Worm (Caenorhabditis elegans) whole organism, mixed stage, embryonic: ENCODE results near the gene Y44A6D.7.
A peak's percentile ranks its signal among the peaks of the same experiment; 100 is the strongest.

Experiments used
- M03D4.4 ChIP-seq: sonication (generic microtip); optimal IDR thresholded peaks from 2 replicates; lab custom pipeline; 2017; ENCODE audit warnings: mild to moderate bottlenecking, missing genetic modification characterization, missing compliant biosample characterization
- blmp-1 ChIP-seq: fragments of 150-350 bp; optimal IDR thresholded peaks from 2 replicates; lab custom pipeline; 2014; ENCODE audit warnings: missing biosample characterization, missing genetic modification characterization
- ceh-43 ChIP-seq: fragments of 200-800 bp; sonication (Bioruptor generic); optimal IDR thresholded peaks from 2 replicates; lab custom pipeline; 2018; ENCODE audit warnings: mild to moderate bottlenecking, missing genetic modification characterization, moderate library complexity, missing compliant biosample characterization
- ceh-83 ChIP-seq: fragments of 200-800 bp; sonication (Bioruptor generic); optimal IDR thresholded peaks from 2 replicates; lab custom pipeline; 2018; ENCODE audit warnings: mild to moderate bottlenecking, missing genetic modification characterization, missing compliant biosample characterization
- ces-1 ChIP-seq: fragments of 150-350 bp; optimal IDR thresholded peaks from 2 replicates; lab custom pipeline; 2014; ENCODE audit warnings: missing biosample characterization, missing genetic modification reagents, missing genetic modification characterization
- drap-1 ChIP-seq: fragments of 200-800 bp; sonication (Bioruptor generic); optimal IDR thresholded peaks from 3 replicates; lab custom pipeline; 2018; ENCODE audit warnings: mild to moderate bottlenecking, missing genetic modification characterization, missing compliant biosample characterization
- elt-1 ChIP-seq: sonication (generic microtip); optimal IDR thresholded peaks from 2 replicates; lab custom pipeline; 2017; ENCODE audit warnings: missing genetic modification characterization, mild to moderate bottlenecking, missing compliant biosample characterization, antibody characterized with exemption, moderate library complexity, borderline replicate concordance; ENCODE audit not compliant: insufficient read depth
- elt-3 ChIP-seq: fragments of 150-350 bp; optimal IDR thresholded peaks from 2 replicates; lab custom pipeline; 2014; ENCODE audit warnings: missing biosample characterization, missing genetic modification characterization
- flh-1 ChIP-seq: fragments of 200-800 bp; sonication (Bioruptor generic); optimal IDR thresholded peaks from 2 replicates; lab custom pipeline; 2018; ENCODE audit warnings: mild to moderate bottlenecking, missing genetic modification characterization, moderate library complexity, missing compliant biosample characterization
- ham-2 ChIP-seq: fragments of 200-800 bp; sonication (Bioruptor generic); optimal IDR thresholded peaks from 2 replicates; lab custom pipeline; 2018; ENCODE audit warnings: mild to moderate bottlenecking, missing genetic modification characterization, missing compliant biosample characterization
- hlh-1 ChIP-seq: fragments of 150-350 bp; optimal IDR thresholded peaks from 2 replicates; lab custom pipeline; 2014; ENCODE audit warnings: missing biosample characterization, missing genetic modification reagents, missing genetic modification characterization
- lin-13 ChIP-seq: fragments of 150-350 bp; optimal IDR thresholded peaks from 2 replicates; lab custom pipeline; 2014; ENCODE audit warnings: missing biosample characterization, missing genetic modification characterization
- mab-5 ChIP-seq: fragments of 150-350 bp; optimal IDR thresholded peaks from 2 replicates; lab custom pipeline; 2014; ENCODE audit warnings: missing biosample characterization, missing genetic modification characterization
- mep-1 ChIP-seq: fragments of 150-350 bp; optimal IDR thresholded peaks from 2 replicates; lab custom pipeline; 2017; ENCODE audit warnings: missing biosample characterization, missing genetic modification reagents, missing genetic modification characterization, inconsistent platforms
- mls-2 ChIP-seq: sonication (generic microtip); optimal IDR thresholded peaks from 2 replicates; lab custom pipeline; 2016; ENCODE audit warnings: mild to moderate bottlenecking, missing genetic modification characterization, moderate library complexity, missing compliant biosample characterization
- nhr-12 ChIP-seq: fragments of 150-350 bp; optimal IDR thresholded peaks from 2 replicates; lab custom pipeline; 2014; ENCODE audit warnings: missing biosample characterization, missing genetic modification characterization
- nhr-2 ChIP-seq: fragments of 150-350 bp; optimal IDR thresholded peaks from 2 replicates; lab custom pipeline; 2014; ENCODE audit warnings: missing biosample characterization, missing genetic modification characterization
- nhr-237 ChIP-seq: fragments of 150-350 bp; optimal IDR thresholded peaks from 2 replicates; lab custom pipeline; 2014; ENCODE audit warnings: missing biosample characterization, missing genetic modification characterization
- nhr-28 ChIP-seq: fragments of 150-350 bp; optimal IDR thresholded peaks from 2 replicates; lab custom pipeline; 2014; ENCODE audit warnings: missing biosample characterization, missing genetic modification characterization
- pha-4 ChIP-seq: fragments of 150-350 bp; optimal IDR thresholded peaks from 2 replicates; lab custom pipeline; 2018; ENCODE audit warnings: missing biosample characterization, missing genetic modification reagents, missing genetic modification characterization
- sem-2 ChIP-seq: fragments of 200-800 bp; sonication (Bioruptor generic); optimal IDR thresholded peaks from 2 replicates; lab custom pipeline; 2018; ENCODE audit warnings: mild to moderate bottlenecking, missing genetic modification characterization, missing compliant biosample characterization
- snpc-4 ChIP-seq: fragments of 150-350 bp; optimal IDR thresholded peaks from 2 replicates; lab custom pipeline; 2014; ENCODE audit warnings: missing biosample characterization, missing genetic modification characterization
- sptf-1 ChIP-seq: sonication (generic microtip); optimal IDR thresholded peaks from 2 replicates; lab custom pipeline; 2017; ENCODE audit warnings: mild to moderate bottlenecking, missing genetic modification characterization, moderate library complexity, missing compliant biosample characterization
- tbx-8 ChIP-seq: fragments of 200-800 bp; sonication (Bioruptor generic); optimal IDR thresholded peaks from 2 replicates; lab custom pipeline; 2018; ENCODE audit warnings: mild to moderate bottlenecking, missing genetic modification characterization, moderate library complexity, missing compliant biosample characterization
- unc-120 ChIP-seq: sonication (generic microtip); optimal IDR thresholded peaks from 2 replicates; lab custom pipeline; 2017; ENCODE audit warnings: missing genetic modification characterization, missing compliant biosample characterization; ENCODE audit not compliant: poor library complexity, severe bottlenecking
- unc-39 ChIP-seq: fragments of 150-350 bp; optimal IDR thresholded peaks from 2 replicates; lab custom pipeline; 2014; ENCODE audit warnings: missing biosample characterization, missing genetic modification characterization
- unc-62 ChIP-seq: fragments of 150-350 bp; optimal IDR thresholded peaks from 2 replicates; lab custom pipeline; 2014; ENCODE audit warnings: missing biosample characterization, missing genetic modification reagents, missing genetic modification characterization
- zip-8 ChIP-seq: fragments of 150-350 bp; optimal IDR thresholded peaks from 2 replicates; lab custom pipeline; 2014; ENCODE audit warnings: missing biosample characterization, missing genetic modification characterization

Y44A6D.7 gene

ce11 chrV:20790616-20791015 is 23.9 kb upstream of the Y44A6D.7 start:
- TF ChIP-seq elt-1 (tag; lab: Kevin White, UChicago), result no peak
- TF ChIP-seq lin-13 (tag; lab: Kevin White, UChicago), result no peak
- TF ChIP-seq sptf-1 (tag; lab: Kevin White, UChicago), result no peak
- TF ChIP-seq elt-3, result no peak
- no peak for TF ChIP-seq unc-39
- TF ChIP-seq ceh-83 (GFP tag; lab: Kevin White, UChicago), result no peak
- no peak for TF ChIP-seq pha-4 (tag; lab: Kevin White, UChicago)
- no peak for TF ChIP-seq ces-1 (GFP tag; lab: Kevin White, UChicago)
- no peak for TF ChIP-seq tbx-8
- no peak for TF ChIP-seq nhr-237 (tag; lab: Kevin White, UChicago)
- no peak for TF ChIP-seq zip-8 (tag; lab: Kevin White, UChicago)
- no peak for TF ChIP-seq nhr-2 (tag; lab: Kevin White, UChicago)
- no peak for TF ChIP-seq nhr-12 (tag; lab: Kevin White, UChicago)
- TF ChIP-seq snpc-4 (tag; lab: Kevin White, UChicago), result no peak
- no peak for TF ChIP-seq nhr-28 (tag; lab: Kevin White, UChicago)
- TF ChIP-seq flh-1, result no peak

ce11 chrV:20792371-20792890 is 22.1 kb upstream of the Y44A6D.7 start, which contains the start of gene Y44A6D.3:
Y44A6D.3 (minus strand) TSS chrV:20792421.
- no peak for TF ChIP-seq elt-1 (tag; lab: Kevin White, UChicago)
- no peak for TF ChIP-seq ceh-43
- TF ChIP-seq mep-1 (tag; lab: Kevin White, UChicago), result no peak
- no peak for TF ChIP-seq pha-4 (tag; lab: Kevin White, UChicago)
- no peak for TF ChIP-seq nhr-12 (tag; lab: Kevin White, UChicago)
- no peak for TF ChIP-seq nhr-28 (tag; lab: Kevin White, UChicago)
- no peak for TF ChIP-seq unc-120
- no peak for TF ChIP-seq lin-13 (tag; lab: Kevin White, UChicago)
- TF ChIP-seq nhr-2 (tag; lab: Kevin White, UChicago), result no peak
- no peak for TF ChIP-seq ceh-83 (GFP tag; lab: Kevin White, UChicago)
- no peak for TF ChIP-seq blmp-1
- TF ChIP-seq unc-62 (GFP tag; lab: Kevin White, UChicago), result no peak

- TF ChIP-seq unc-62 (GFP tag; lab: Kevin White, UChicago) (peak; percentile 18), drap-1 (GFP tag; lab: Kevin White, UChicago) (peak; percentile 41), elt-3 (no peak), snpc-4 (tag; lab: Kevin White, UChicago) (no peak), nhr-2 (tag; lab: Kevin White, UChicago) (no peak), unc-120 (peak; percentile 72), ham-2 (no peak), tbx-8 (no peak), hlh-1 (tag; lab: Kevin White, UChicago) (peak; percentile 93), ceh-43 (no peak)
- TF ChIP-seq, all 35 proteins: peak for 4
Measured at ce11 chrV:20793761-20794160, 20.8 kb upstream of the Y44A6D.7 start.

- TF ChIP-seq zip-8 (tag; lab: Kevin White, UChicago) (no peak), ham-2 (no peak), ceh-43 (no peak)
Measured at ce11 chrV:20797918-20798317, 16.6 kb upstream of the Y44A6D.7 start, which contains the start of gene sdf-9. sdf-9 (plus strand) TSS chrV:20798218.

ce11 chrV:20802906-20803305 is 11.6 kb upstream of the Y44A6D.7 start, which contains the start of gene Y44A6D.5:
Y44A6D.5 (minus strand) TSS chrV:20803006.
- TF ChIP-seq ceh-43 (no peak), elt-3 (no peak), pha-4 (tag; lab: Kevin White, UChicago) (no peak), nhr-12 (tag; lab: Kevin White, UChicago) (no peak), nhr-237 (tag; lab: Kevin White, UChicago) (no peak), sptf-1 (tag; lab: Kevin White, UChicago) (no peak), unc-39 (no peak)

ce11 chrV:20807038-20807437 is 7.5 kb upstream of the Y44A6D.7 start, which contains the start of gene Y44A6D.6:
Y44A6D.6 (plus strand) TSS chrV:20807338.
- TF ChIP-seq unc-120, result no peak
- no peak for TF ChIP-seq ham-2
- TF ChIP-seq nhr-2 (tag; lab: Kevin White, UChicago), result no peak
- TF ChIP-seq hlh-1 (tag; lab: Kevin White, UChicago), result no peak
- TF ChIP-seq, all 35 proteins: peak for 0

- TF ChIP-seq lin-13 (tag; lab: Kevin White, UChicago), result no peak
- no peak for TF ChIP-seq drap-1 (GFP tag; lab: Kevin White, UChicago)
- no peak for TF ChIP-seq ces-1 (GFP tag; lab: Kevin White, UChicago)
- no peak for TF ChIP-seq unc-120
- no peak for TF ChIP-seq mls-2 (tag; lab: Kevin White, UChicago)
- no peak for TF ChIP-seq mab-5 (tag; lab: Kevin White, UChicago)
- TF ChIP-seq ceh-83 (GFP tag; lab: Kevin White, UChicago), result no peak
- TF ChIP-seq elt-1 (tag; lab: Kevin White, UChicago), result no peak
- no peak for TF ChIP-seq pha-4 (tag; lab: Kevin White, UChicago)
- no peak for TF ChIP-seq elt-3
- no peak for TF ChIP-seq tbx-8
- TF ChIP-seq nhr-12 (tag; lab: Kevin White, UChicago), result no peak
- TF ChIP-seq sem-2 (GFP tag; lab: Kevin White, UChicago), result no peak
- TF ChIP-seq unc-39, result no peak
- no peak for TF ChIP-seq M03D4.4
- no peak for TF ChIP-seq ceh-43
Measured at ce11 chrV:20813646-20814045, 878 bp upstream of the Y44A6D.7 start.
